Worm (Caenorhabditis elegans) whole organism, early embryonic: ENCODE data around the gene erp-44.2.

Source experiments
- B0310.2 ChIP-seq: sonication (generic microtip); optimal IDR thresholded peaks from 2 replicates; lab custom pipeline; 2016; ENCODE audit warnings: mild to moderate bottlenecking, missing genetic modification characterization, missing compliant biosample characterization
- F13C5.2 ChIP-seq: sonication (generic microtip); optimal IDR thresholded peaks from 2 replicates; lab custom pipeline; 2017; ENCODE audit warnings: mild to moderate bottlenecking, missing genetic modification characterization, inconsistent platforms, missing compliant biosample characterization
- aly-1 ChIP-seq: sonication (generic microtip); optimal IDR thresholded peaks from 2 replicates; lab custom pipeline; 2016; ENCODE audit warnings: missing genetic modification characterization, missing compliant biosample characterization
- ama-1 ChIP-seq: fragments of 150-350 bp; optimal IDR thresholded peaks from 2 replicates; lab custom pipeline; 2014
- ceh-13 ChIP-seq: fragments of 200-800 bp; sonication (Bioruptor generic); optimal IDR thresholded peaks from 2 replicates; lab custom pipeline; 2018; ENCODE audit warnings: mild to moderate bottlenecking, missing genetic modification characterization, missing compliant biosample characterization
- ets-7 ChIP-seq: sonication (generic microtip); optimal IDR thresholded peaks from 2 replicates; lab custom pipeline; 2016; ENCODE audit warnings: missing genotype, missing genetic modification characterization, missing compliant biosample characterization
- flt-1 ChIP-seq: fragments of 200-800 bp; sonication (Bioruptor generic); IDR thresholded peaks from 2 replicates; pipeline ENCODE4 v1.3.6; 2022; ENCODE audit warnings: missing genetic modification characterization, missing compliant biosample characterization
- hnd-1 ChIP-seq: sonication (generic microtip); optimal IDR thresholded peaks from 2 replicates; lab custom pipeline; 2016; ENCODE audit warnings: missing genetic modification characterization, missing compliant biosample characterization

ce11 chrIV:7834625-7835228 lies at the start of gene erp-44.2:
- no peak for TF ChIP-seq ceh-13 (GFP tag; lab: Kevin White, UChicago)
- no peak for TF ChIP-seq hnd-1 (tag; lab: Kevin White, UChicago)
- no peak for TF ChIP-seq flt-1 (GFP tag; lab: Robert Waterston, UW)
- no peak for TF ChIP-seq aly-1 (tag; lab: Kevin White, UChicago)
- no peak for TF ChIP-seq B0310.2 (tag; lab: Kevin White, UChicago)
- no peak for TF ChIP-seq F13C5.2 (tag; lab: Kevin White, UChicago)
- no peak for TF ChIP-seq ets-7 (tag; lab: Kevin White, UChicago)
- TF ChIP-seq ama-1 (lab: Kevin White, UChicago) = no peak
